Fruit fly (Drosophila melanogaster) whole organism, embryonic: ENCODE results near the gene brm.

ENCODE experiments used
- CG11560 ChIP-seq: fragments of 200-800 bp; sonication (Bioruptor generic); IDR thresholded peaks from 3 replicates; pipeline ENCODE4 v1.3.6; 2022; ENCODE audit warnings: missing biosample characterization, missing genetic modification characterization
- CG15011 ChIP-seq: fragments of 200-800 bp; sonication (Bioruptor generic); optimal IDR thresholded peaks from 3 replicates; lab custom pipeline; 2018; ENCODE audit warnings: missing biosample characterization, mild to moderate bottlenecking, missing genetic modification characterization
- CG4820 ChIP-seq: fragments of 200-800 bp; sonication (Bioruptor generic); optimal IDR thresholded peaks from 3 replicates; lab custom pipeline; 2016; ENCODE audit warnings: missing biosample characterization, missing genetic modification characterization
- Lpt ChIP-seq: fragments of >200 bp; optimal IDR thresholded peaks from 2 replicates; lab custom pipeline; 2018; ENCODE audit warnings: missing biosample characterization, missing genetic modification characterization
- Optix ChIP-seq: fragments of 200-800 bp; sonication (Bioruptor generic); IDR thresholded peaks from 3 replicates; pipeline ENCODE4 v1.3.6; 2022; ENCODE audit warnings: missing biosample characterization, missing genetic modification characterization
- Spps ChIP-seq: fragments of 200-800 bp; sonication (Bioruptor generic); optimal IDR thresholded peaks from 2 replicates; lab custom pipeline; 2018; ENCODE audit warnings: missing biosample characterization, mild to moderate bottlenecking, missing genetic modification characterization
- pfk ChIP-seq: fragments of 200-800 bp; sonication (Bioruptor generic); optimal IDR thresholded peaks from 2 replicates; lab custom pipeline; 2018; ENCODE audit warnings: missing biosample characterization, mild to moderate bottlenecking, missing genetic modification characterization, moderate library complexity
- pum ChIP-seq: fragments of 200-800 bp; sonication (Bioruptor generic); optimal IDR thresholded peaks from 2 replicates; lab custom pipeline; 2016; ENCODE audit warnings: missing biosample characterization, missing genetic modification characterization
- ro ChIP-seq: fragments of 200-800 bp; sonication (Bioruptor generic); IDR thresholded peaks from 2 replicates; pipeline ENCODE4 v1.3.6; 2022; ENCODE audit warnings: missing biosample characterization, missing genetic modification characterization
- sens-2 ChIP-seq: fragments of 200-800 bp; sonication (Bioruptor generic); IDR thresholded peaks from 2 replicates; pipeline ENCODE4 v1.3.6; 2022; ENCODE audit warnings: missing biosample characterization, missing genetic modification characterization

dm6 chr3L:16014515-16014914, 31.8 kb upstream of the brm start:
- TF ChIP-seq CG15011 (GFP tag; lab: Kevin White, UChicago) = no peak
- TF ChIP-seq CG4820 = no peak
- TF ChIP-seq Spps (tag; lab: Kevin White, UChicago) = no peak
- no peak for TF ChIP-seq pfk (GFP tag; lab: Kevin White, UChicago)
- TF ChIP-seq pum (GFP tag; lab: Kevin White, UChicago) = no peak
- no peak for TF ChIP-seq Lpt
- TF ChIP-seq CG11560 (tag; lab: Robert Waterston, UW) = no peak
- TF ChIP-seq sens-2 (GFP tag; lab: Robert Waterston, UW) = no peak
- TF ChIP-seq ro = no peak
- no peak for TF ChIP-seq Optix (GFP tag; lab: Robert Waterston, UW)
